Worm (Caenorhabditis elegans): ENCODE measurements around the gene dmd-3.

The dmd-3 gene

ce11 chrV:19605415-19605814, 49.6 kb downstream of the dmd-3 start:
- TF ChIP-seq unc-39 (tag; optimal IDR thresholded peaks at IDR 0.05), result no peak
- no peak for TF ChIP-seq ZK546.5 (tag; optimal IDR thresholded peaks at IDR 0.05)
- no peak for TF ChIP-seq nhr-12 (tag; optimal IDR thresholded peaks at IDR 0.05)
- TF ChIP-seq eor-1 (tag; optimal IDR thresholded peaks at IDR 0.05), result no peak
- no peak for TF ChIP-seq ceh-9 (tag; optimal IDR thresholded peaks at IDR 0.05)
- no peak for TF ChIP-seq snpc-4 (tag; optimal IDR thresholded peaks at IDR 0.05)
- TF ChIP-seq pqm-1 (tag; optimal IDR thresholded peaks at IDR 0.05), result no peak
- TF ChIP-seq nhr-11 (tag; optimal IDR thresholded peaks at IDR 0.05), result no peak
